Worm (Caenorhabditis elegans): ENCODE measurements around the gene prp-9.

prp-9 gene

DNA sequence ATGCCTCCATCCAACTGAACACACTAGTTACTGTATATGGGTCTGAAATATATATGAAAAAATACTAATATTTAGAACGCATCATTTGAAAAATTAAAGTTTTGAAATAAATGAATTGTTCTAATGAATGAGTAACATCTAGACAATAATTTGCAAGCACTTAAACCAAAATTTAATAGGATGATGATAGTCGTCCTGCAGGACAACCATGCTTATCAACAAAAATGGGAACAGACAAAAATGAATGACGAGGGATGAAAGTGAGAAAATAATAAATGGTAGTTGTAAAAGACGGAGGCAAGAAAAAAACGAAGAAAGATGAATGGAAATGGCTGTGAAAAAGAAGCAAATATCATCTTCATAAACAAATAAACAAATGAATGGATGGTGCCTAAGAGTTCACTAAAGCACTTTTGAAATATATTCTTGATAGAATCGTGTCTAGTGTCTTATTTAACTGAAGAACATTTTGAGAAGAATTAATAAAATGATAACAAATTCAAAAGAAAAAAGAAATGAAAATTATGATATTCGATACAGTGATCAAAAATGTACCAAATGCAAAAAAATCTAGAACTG, 6.1 kb upstream of the prp-9 start, which contains the start of gene gldi-7:
Gene gldi-7 (minus strand): TSS at position 42 of the 579 bp plus-strand sequence.
- no peak for TF ChIP-seq unc-55 (GFP tag; optimal IDR thresholded peaks at IDR 0.05)
- no peak for TF ChIP-seq eyg-1 (tag; optimal IDR thresholded peaks at IDR 0.05)
- no peak for TF ChIP-seq hlh-13 (GFP tag; optimal IDR thresholded peaks at IDR 0.05)
- no peak for TF ChIP-seq pax-1 (tag; optimal IDR thresholded peaks at IDR 0.05)
- no peak for TF ChIP-seq ceh-22 (tag; optimal IDR thresholded peaks at IDR 0.05)
- TF ChIP-seq hlh-6 (tag; optimal IDR thresholded peaks at IDR 0.05): no peak
- no peak for TF ChIP-seq C08G9.2 (tag; optimal IDR thresholded peaks at IDR 0.05)
- TF ChIP-seq ceh-31 (tag; optimal IDR thresholded peaks at IDR 0.05): no peak
- TF ChIP-seq unc-86 (tag; optimal IDR thresholded peaks at IDR 0.05): no peak
- no peak for TF ChIP-seq dve-1 (tag; optimal IDR thresholded peaks at IDR 0.05)
- no peak for TF ChIP-seq ceh-24 (tag; optimal IDR thresholded peaks at IDR 0.05)

ce11 chrII:8529176-8529698, 4.0 kb upstream of the prp-9 start:
- no peak for TF ChIP-seq fkh-6 (tag; optimal IDR thresholded peaks at IDR 0.05)
- peak; percentile 2 for TF ChIP-seq rnt-1 (tag; optimal IDR thresholded peaks at IDR 0.05)
- TF ChIP-seq ref-2 (tag; optimal IDR thresholded peaks at IDR 0.05): peak; percentile 13

DNA sequence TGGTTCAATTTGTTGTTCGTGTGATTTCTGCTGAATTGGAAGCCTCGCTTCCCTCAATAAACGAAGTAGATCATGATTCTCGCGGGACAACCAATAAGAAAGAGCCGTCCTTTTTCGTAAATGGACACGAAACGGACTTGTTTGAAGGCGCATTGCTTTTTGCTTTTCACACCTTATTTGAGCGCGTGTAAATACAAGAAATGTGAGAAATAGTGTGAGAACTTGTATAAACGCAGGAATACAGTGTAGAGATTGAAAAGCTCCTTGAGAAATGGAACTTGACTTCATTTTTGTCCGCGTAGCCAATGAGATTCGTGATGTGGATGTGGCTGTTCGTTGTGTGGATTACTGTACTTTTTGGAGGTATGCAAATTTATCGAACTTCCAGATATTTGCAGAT, 4.6 kb downstream of the prp-9 start, which contains the start of gene cht-2:
Gene cht-2 (plus strand): TSS at position 301 of the 400 bp plus-strand sequence.
- TF ChIP-seq fkh-6 (tag; optimal IDR thresholded peaks at IDR 0.05): no peak
- TF ChIP-seq ceh-48 (tag; optimal IDR thresholded peaks at IDR 0.05): no peak
- TF ChIP-seq ceh-34 (tag; optimal IDR thresholded peaks at IDR 0.05): no peak
- no peak for TF ChIP-seq mec-3 (tag; optimal IDR thresholded peaks at IDR 0.05; ENCODE audit: borderline replicate concordance)
- TF ChIP-seq ceh-19 (GFP tag; optimal IDR thresholded peaks at IDR 0.05): no peak
- TF ChIP-seq Y22D7AL.16 (tag; optimal IDR thresholded peaks at IDR 0.05): no peak
- no peak for TF ChIP-seq ceh-45 (GFP tag; IDR thresholded peaks at IDR 0.05)
- no peak for TF ChIP-seq nfya-1 (tag; optimal IDR thresholded peaks at IDR 0.05)
- no peak for TF ChIP-seq nhr-11 (tag; optimal IDR thresholded peaks at IDR 0.05)
- TF ChIP-seq ttx-3 (tag; optimal IDR thresholded peaks at IDR 0.05): no peak
- TF ChIP-seq T23F11.4 (GFP tag; optimal IDR thresholded peaks at IDR 0.05): no peak
- no peak for TF ChIP-seq fax-1 (tag; optimal IDR thresholded peaks at IDR 0.05)
- no peak for TF ChIP-seq fkh-10 (GFP tag; optimal IDR thresholded peaks at IDR 0.05)

DNA sequence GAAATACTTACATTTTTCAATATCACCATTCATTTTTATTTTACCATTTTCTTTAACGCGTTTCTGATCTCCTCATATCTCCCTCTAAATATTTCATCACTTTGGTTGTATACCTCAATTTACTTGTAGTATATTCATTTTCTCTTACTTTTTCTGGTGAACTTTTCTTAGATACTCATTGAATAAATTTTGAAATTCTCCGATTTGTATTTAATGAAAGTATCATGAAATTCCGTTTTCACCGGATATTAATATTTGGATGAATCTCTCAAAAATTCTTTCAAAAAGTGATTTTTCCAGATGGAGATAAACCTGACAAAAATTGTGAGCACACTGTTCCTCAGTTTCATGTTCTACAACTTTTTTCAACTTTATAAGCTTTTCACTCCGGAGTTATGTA, 7.0 kb downstream of the prp-9 start, which contains the start of gene T13H5.8:
Gene T13H5.8 (plus strand): TSS at position 301 of the 400 bp plus-strand sequence.
- TF ChIP-seq nhr-11 (tag; optimal IDR thresholded peaks at IDR 0.05): no peak
- TF ChIP-seq T23F11.4 (GFP tag; optimal IDR thresholded peaks at IDR 0.05): no peak
- no peak for TF ChIP-seq C38D4.7 (GFP tag; optimal IDR thresholded peaks at IDR 0.05)
- no peak for TF ChIP-seq tbx-2 (tag; optimal IDR thresholded peaks at IDR 0.05)
- TF ChIP-seq ets-4 (tag; optimal IDR thresholded peaks at IDR 0.05): no peak
- no peak for TF ChIP-seq lin-11 (tag; optimal IDR thresholded peaks at IDR 0.05)
- no peak for TF ChIP-seq unc-86 (tag; optimal IDR thresholded peaks at IDR 0.05)
- no peak for TF ChIP-seq zip-5 (tag; optimal IDR thresholded peaks at IDR 0.05)

DNA sequence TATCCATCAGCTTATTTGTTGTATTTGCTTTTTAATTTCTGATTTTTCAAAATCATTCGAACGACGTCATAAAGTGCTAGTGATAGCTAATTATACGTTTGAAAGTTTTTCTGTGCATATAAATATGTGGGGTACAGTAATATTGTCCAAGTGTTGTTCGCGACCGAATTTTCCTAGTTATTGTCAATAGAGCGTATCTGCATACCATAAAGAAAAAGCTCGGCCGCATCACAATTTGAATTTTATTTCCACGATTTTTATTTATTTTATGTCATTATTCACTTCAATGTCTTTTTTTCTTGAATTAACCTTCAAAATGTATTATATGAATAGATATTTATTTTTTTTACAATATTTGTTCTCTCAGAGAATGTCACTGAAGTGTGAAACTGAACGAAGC, 8.4 kb downstream of the prp-9 start, which contains the start of gene rnh-2:
Gene rnh-2 (plus strand): TSS at position 368 of the 400 bp plus-strand sequence.
- TF ChIP-seq unc-86 (tag; optimal IDR thresholded peaks at IDR 0.05): no peak
- peak; percentile 87 for TF ChIP-seq ceh-31 (tag; optimal IDR thresholded peaks at IDR 0.05)
- peak; percentile 13 for TF ChIP-seq dve-1 (tag; optimal IDR thresholded peaks at IDR 0.05)
- peak; percentile 56 for TF ChIP-seq zip-5 (tag; optimal IDR thresholded peaks at IDR 0.05)
- no peak for TF ChIP-seq nhr-232 (tag; optimal IDR thresholded peaks at IDR 0.05)
- no peak for TF ChIP-seq dmd-4 (tag; optimal IDR thresholded peaks at IDR 0.05; ENCODE audit: borderline replicate concordance)
- peak; percentile 4 for TF ChIP-seq nfya-1 (tag; optimal IDR thresholded peaks at IDR 0.05)
- TF ChIP-seq pqm-1 (tag; optimal IDR thresholded peaks at IDR 0.05): no peak
- no peak for TF ChIP-seq npax-4 (tag; optimal IDR thresholded peaks at IDR 0.05)
- TF ChIP-seq pha-4 (tag; optimal IDR thresholded peaks at IDR 0.05): no peak
- TF ChIP-seq tbx-7 (tag; optimal IDR thresholded peaks at IDR 0.05): peak; percentile 67
- TF ChIP-seq lin-11 (tag; optimal IDR thresholded peaks at IDR 0.05): no peak
- TF ChIP-seq ceh-9 (tag; optimal IDR thresholded peaks at IDR 0.05): no peak
- TF ChIP-seq fkh-6 (tag; optimal IDR thresholded peaks at IDR 0.05): no peak
- no peak for TF ChIP-seq hlh-13 (GFP tag; optimal IDR thresholded peaks at IDR 0.05)
- peak; percentile 25 for TF ChIP-seq lim-6 (tag; optimal IDR thresholded peaks at IDR 0.05)
- TF ChIP-seq ceh-22 (tag; optimal IDR thresholded peaks at IDR 0.05): no peak
- TF ChIP-seq che-1 (tag; optimal IDR thresholded peaks at IDR 0.05): no peak
- TF ChIP-seq unc-55 (GFP tag; optimal IDR thresholded peaks at IDR 0.05): no peak
- no peak for TF ChIP-seq pat-9 (tag; optimal IDR thresholded peaks at IDR 0.05)
- TF ChIP-seq gmeb-2 (tag; optimal IDR thresholded peaks at IDR 0.05): no peak
- TF ChIP-seq elt-2 (tag; optimal IDR thresholded peaks at IDR 0.05): peak; percentile 68
- TF ChIP-seq odd-2 (tag; optimal IDR thresholded peaks at IDR 0.05): no peak
